Fruit fly (Drosophila melanogaster): ENCODE results near the gene CG15864.

CG15864 gene

dm6 chr3R:8212594-8212993 lies 35.6 kb upstream of the CG15864 start (continued):
- TF ChIP-seq chm (GFP tag; IDR thresholded peaks at IDR 0.05) (peak; percentile 84), peb (GFP tag; IDR thresholded peaks at IDR 0.05) (no peak), NFAT (GFP tag; IDR thresholded peaks at IDR 0.05) (no peak), CG8924 (tag; optimal IDR thresholded peaks at IDR 0.05) (peak; percentile 71), Chrac-16 (GFP tag; optimal IDR thresholded peaks at IDR 0.05) (peak; percentile 53), so (GFP tag; IDR thresholded peaks at IDR 0.05) (no peak), CG11247 (GFP tag; IDR thresholded peaks at IDR 0.05) (no peak), sisA (GFP tag; IDR thresholded peaks at IDR 0.05) (peak; percentile 60), CG32532 (GFP tag; IDR thresholded peaks at IDR 0.05) (peak; percentile 40; the same call in 1 of the 2 replicates), repo (GFP tag; optimal IDR thresholded peaks at IDR 0.05) (no peak), Drgx (GFP tag; IDR thresholded peaks at IDR 0.05) (no peak), lola (GFP tag; optimal IDR thresholded peaks at IDR 0.05) (peak in 1 of 3 experiments; percentile 77), Sin3A (optimal IDR thresholded peaks at IDR 0.05) (no peak), ERR (GFP tag; optimal IDR thresholded peaks at IDR 0.05) (no peak), ttk (GFP tag; IDR thresholded peaks at IDR 0.05) (peak; percentile 24; the same call in 1 of the 2 replicates), crol (GFP tag; IDR thresholded peaks at IDR 0.05) (peak; percentile 49), ftz-f1 (GFP tag; optimal IDR thresholded peaks at IDR 0.05) (no peak), HLHmδ (GFP tag; optimal IDR thresholded peaks at IDR 0.05) (no peak), cad (GFP tag; optimal IDR thresholded peaks at IDR 0.05) (no peak), tin (GFP tag; optimal IDR thresholded peaks at IDR 0.05) (peak; percentile 45), CG10959 (GFP tag; IDR thresholded peaks at IDR 0.05) (peak; percentile 58), CG6689 (GFP tag; IDR thresholded peaks at IDR 0.05) (0 out of 2 replicates have a peak, but pooled peaks have one; percentile 33), CG6683 (GFP tag; optimal IDR thresholded peaks at IDR 0.05) (no peak), Kr (GFP tag; optimal IDR thresholded peaks at IDR 0.05) (peak; percentile 56), kni (GFP tag; optimal IDR thresholded peaks at IDR 0.05) (peak; percentile 35), gcm (GFP tag; optimal IDR thresholded peaks at IDR 0.05) (no peak), NC2α (GFP tag; optimal IDR thresholded peaks at IDR 0.05) (peak; percentile 13), CG4617 (GFP tag; optimal IDR thresholded peaks at IDR 0.05; ENCODE audit: borderline replicate concordance) (peak; percentile 8), Fer1 (GFP tag; optimal IDR thresholded peaks at IDR 0.05) (no peak), CG3065 (GFP tag; optimal IDR thresholded peaks at IDR 0.05) (no peak), CG1647 (GFP tag; optimal IDR thresholded peaks at IDR 0.05) (peak; percentile 39), CG6765 (GFP tag; optimal IDR thresholded peaks at IDR 0.05) (no peak), CG7839 (tag; optimal IDR thresholded peaks at IDR 0.05) (peak; percentile 61), CG11696 (GFP tag; IDR thresholded peaks at IDR 0.05) (0 out of 2 replicates have a peak, but pooled peaks have one; percentile 40), CG8765 (GFP tag; IDR thresholded peaks at IDR 0.05) (no peak; the same call in 1 of the 2 replicates), twi (tag; optimal IDR thresholded peaks at IDR 0.05) (peak; percentile 44), zen2 (GFP tag; IDR thresholded peaks at IDR 0.05; ENCODE audit: partially characterized antibody) (no peak), CG7372 (GFP tag; IDR thresholded peaks at IDR 0.05) (no peak), CG12104 (GFP tag; optimal IDR thresholded peaks at IDR 0.05) (peak; percentile 21), lov (optimal IDR thresholded peaks at IDR 0.05) (no peak), lov (GFP tag; IDR thresholded peaks at IDR 0.05) (0 out of 3 replicates have a peak, but pooled peaks have one; percentile 21), CG10543 (GFP tag; optimal IDR thresholded peaks at IDR 0.05) (no peak), pan (optimal IDR thresholded peaks at IDR 0.05) (no peak), pan (GFP tag; optimal IDR thresholded peaks at IDR 0.05 in 1 of 2, IDR thresholded peaks at IDR 0.05 in 1 of 2) (peak in 1 of 2 experiments; percentile 67), CG6813 (GFP tag; optimal IDR thresholded peaks at IDR 0.05) (peak; percentile 48), Dip2 (GFP tag; IDR thresholded peaks at IDR 0.05) (no peak), pfk (GFP tag; optimal IDR thresholded peaks at IDR 0.05) (no peak), CG8944 (GFP tag; optimal IDR thresholded peaks at IDR 0.05) (peak; percentile 67), CG10209 (GFP tag; optimal IDR thresholded peaks at IDR 0.05) (peak; percentile 74), E2f1 (GFP tag; IDR thresholded peaks at IDR 0.05) (peak; percentile 55), CG18619 (GFP tag; optimal IDR thresholded peaks at IDR 0.05) (peak; percentile 16), toy (GFP tag; IDR thresholded peaks at IDR 0.05) (no peak)
